Worm (Caenorhabditis elegans) whole organism, young adult: ENCODE results near the gene T27A8.7.
A peak's percentile ranks its signal among the peaks of the same experiment; 100 is the strongest.

Experiments
- B0019.2 ChIP-seq: fragments of 200-800 bp; sonication (Bioruptor generic); conservative IDR thresholded peaks from 2 replicates; pipeline ENCODE4 v1.3.6; 2022; ENCODE audit warnings: missing genetic modification reagents, missing genetic modification characterization, missing compliant biosample characterization
- B0035.1 ChIP-seq: sonication (generic microtip); optimal IDR thresholded peaks from 2 replicates; lab custom pipeline; 2016; ENCODE audit warnings: missing genetic modification characterization, mild to moderate bottlenecking, missing compliant biosample characterization, missing genotype, missing genetic modification reagents
- C06A6.2 ChIP-seq: fragments of 200-800 bp; sonication (Bioruptor generic); conservative IDR thresholded peaks from 2 replicates; pipeline ENCODE4 v1.3.6; 2022; ENCODE audit warnings: missing genetic modification characterization, missing compliant biosample characterization
- F22D6.2 ChIP-seq: sonication (generic microtip); optimal IDR thresholded peaks from 2 replicates; lab custom pipeline; 2016; ENCODE audit warnings: mild to moderate bottlenecking, missing genetic modification characterization, missing compliant biosample characterization
- F23B12.7 ChIP-seq: sonication (generic microtip); optimal IDR thresholded peaks from 2 replicates; lab custom pipeline; 2017; ENCODE audit warnings: missing genetic modification characterization, mild to moderate bottlenecking, missing compliant biosample characterization, antibody characterized with exemption, moderate library complexity; ENCODE audit not compliant: insufficient read depth
- F33H1.4 ChIP-seq: fragments of 200-800 bp; sonication (Bioruptor generic); IDR thresholded peaks from 2 replicates; pipeline ENCODE4 v1.3.6; 2022; ENCODE audit warnings: missing genetic modification reagents, missing genetic modification characterization, missing compliant biosample characterization
- F49E8.2 ChIP-seq: sonication (generic microtip); optimal IDR thresholded peaks from 3 replicates; lab custom pipeline; 2017; ENCODE audit warnings: missing genetic modification characterization, mild to moderate bottlenecking, missing compliant biosample characterization, antibody characterized with exemption, moderate library complexity; ENCODE audit not compliant: insufficient read depth
- F57A8.1 ChIP-seq: fragments of 200-800 bp; sonication (Bioruptor generic); optimal IDR thresholded peaks from 2 replicates; lab custom pipeline; 2018; ENCODE audit warnings: mild to moderate bottlenecking, missing genetic modification characterization, moderate library complexity, missing compliant biosample characterization
- K11D2.4 ChIP-seq: fragments of 200-800 bp; sonication (Bioruptor generic); IDR thresholded peaks from 2 replicates; pipeline ENCODE4 v1.3.6; 2022; ENCODE audit warnings: missing genetic modification reagents, missing genetic modification characterization, missing compliant biosample characterization
- K12H6.12 ChIP-seq: fragments of 200-800 bp; sonication (Bioruptor generic); optimal IDR thresholded peaks from 2 replicates; lab custom pipeline; 2018; ENCODE audit warnings: mild to moderate bottlenecking, missing genetic modification characterization, missing compliant biosample characterization
- T07F8.4 ChIP-seq: sonication (generic microtip); optimal IDR thresholded peaks from 2 replicates; lab custom pipeline; 2016; ENCODE audit warnings: mild to moderate bottlenecking, missing genetic modification characterization, moderate library complexity, missing compliant biosample characterization
- Y53F4B.3 ChIP-seq: fragments of 200-800 bp; sonication (Bioruptor generic); IDR thresholded peaks from 2 replicates; pipeline ENCODE4 v1.3.6; 2022; ENCODE audit warnings: missing genetic modification reagents, missing genetic modification characterization, missing compliant biosample characterization
- Y56A3A.18 ChIP-seq: fragments of 200-800 bp; sonication (Bioruptor generic); IDR thresholded peaks from 2 replicates; pipeline ENCODE4 v1.3.6; 2022; ENCODE audit warnings: missing genetic modification reagents, missing genetic modification characterization, missing compliant biosample characterization
- Y79H2A.3 ChIP-seq: fragments of 200-800 bp; sonication (Bioruptor generic); conservative IDR thresholded peaks from 2 replicates; pipeline ENCODE4 v1.3.6; 2022; ENCODE audit warnings: missing genetic modification reagents, missing genetic modification characterization, missing compliant biosample characterization
- akir-1 ChIP-seq: fragments of 200-800 bp; sonication (Bioruptor generic); optimal IDR thresholded peaks from 2 replicates; lab custom pipeline; 2018; ENCODE audit warnings: mild to moderate bottlenecking, missing genetic modification characterization, moderate library complexity, missing compliant biosample characterization
- atf-7 ChIP-seq: sonication (generic microtip); optimal IDR thresholded peaks from 2 replicates; lab custom pipeline; 2017; ENCODE audit warnings: mild to moderate bottlenecking, missing genetic modification characterization, missing compliant biosample characterization
- athp-1 ChIP-seq: sonication (generic microtip); optimal IDR thresholded peaks from 2 replicates; lab custom pipeline; 2017; ENCODE audit warnings: mild to moderate bottlenecking, missing genetic modification characterization, missing compliant biosample characterization
- cebp-1 ChIP-seq, 2 experiments: fragments of 200-800 bp in 1 of 2; sonication (Bioruptor generic) in 1 of 2; sonication (generic microtip) in 1 of 2; IDR thresholded peaks in 1 of 2; optimal IDR thresholded peaks in 1 of 2; 2 replicates each; pipeline versions ENCODE4 v1.3.6 to Lab custom; 2017 to 2022; ENCODE audit warnings: missing compliant biosample characterization in 2 of 2, missing genetic modification characterization in 2 of 2, mild to moderate bottlenecking in 1 of 2, missing genetic modification reagents in 1 of 2, moderate library complexity in 1 of 2
- ceh-40 ChIP-seq: fragments of 200-800 bp; sonication (Bioruptor generic); IDR thresholded peaks from 2 replicates; pipeline ENCODE4 v1.3.6; 2022; ENCODE audit warnings: missing genetic modification characterization, missing compliant biosample characterization
- ceh-91 ChIP-seq: fragments of 200-800 bp; sonication (Bioruptor generic); IDR thresholded peaks from 2 replicates; pipeline ENCODE4 v1.3.6; 2022; ENCODE audit warnings: missing genetic modification reagents, missing genetic modification characterization, missing compliant biosample characterization
- dox-1 ChIP-seq: fragments of 200-800 bp; sonication (Bioruptor generic); IDR thresholded peaks from 2 replicates; pipeline ENCODE4 v1.3.6; 2022; ENCODE audit warnings: missing genetic modification reagents, missing genetic modification characterization, missing compliant biosample characterization
- egl-18 ChIP-seq: fragments of 200-800 bp; sonication (Bioruptor generic); IDR thresholded peaks from 2 replicates; pipeline ENCODE4 v1.3.6; 2022; ENCODE audit warnings: missing genetic modification reagents, missing genetic modification characterization, missing compliant biosample characterization
- ekl-4 ChIP-seq: fragments of 200-800 bp; sonication (Bioruptor generic); IDR thresholded peaks from 2 replicates; pipeline ENCODE4 v1.3.6; 2022; ENCODE audit warnings: missing genetic modification reagents, missing genetic modification characterization, missing compliant biosample characterization
- fkh-3 ChIP-seq: sonication (generic microtip); optimal IDR thresholded peaks from 2 replicates; lab custom pipeline; 2016; ENCODE audit warnings: mild to moderate bottlenecking, missing genetic modification characterization, missing compliant biosample characterization
- hlh-12 ChIP-seq: sonication (generic microtip); optimal IDR thresholded peaks from 2 replicates; lab custom pipeline; 2016; ENCODE audit warnings: missing genetic modification characterization, missing compliant biosample characterization
- hmg-1.2 ChIP-seq: fragments of 200-800 bp; sonication (Bioruptor generic); IDR thresholded peaks from 2 replicates; pipeline ENCODE4 v1.3.6; 2022; ENCODE audit warnings: missing genetic modification reagents, missing genetic modification characterization, missing compliant biosample characterization
- let-526 ChIP-seq: fragments of 200-800 bp; sonication (Bioruptor generic); IDR thresholded peaks from 2 replicates; pipeline ENCODE4 v1.3.6; 2022; ENCODE audit warnings: missing genetic modification reagents, missing genetic modification characterization, missing compliant biosample characterization
- lin-26 ChIP-seq: fragments of 200-800 bp; sonication (Bioruptor generic); IDR thresholded peaks from 2 replicates; pipeline ENCODE4 v1.3.6; 2022; ENCODE audit warnings: missing genetic modification reagents, missing genetic modification characterization, missing compliant biosample characterization
- mcd-1 ChIP-seq: fragments of 200-800 bp; sonication (Bioruptor generic); IDR thresholded peaks from 2 replicates; pipeline ENCODE4 v1.3.6; 2022; ENCODE audit warnings: missing genetic modification reagents, missing genetic modification characterization, missing compliant biosample characterization
- mxl-1 ChIP-seq: sonication (generic microtip); optimal IDR thresholded peaks from 2 replicates; lab custom pipeline; 2016; ENCODE audit warnings: missing genetic modification characterization, missing compliant biosample characterization
- nhr-80 ChIP-seq: sonication (generic microtip); optimal IDR thresholded peaks from 2 replicates; lab custom pipeline; 2016; ENCODE audit warnings: missing genetic modification characterization, missing compliant biosample characterization
- nhr-90 ChIP-seq: sonication (generic microtip); optimal IDR thresholded peaks from 2 replicates; lab custom pipeline; 2016; ENCODE audit warnings: missing genotype, mild to moderate bottlenecking, missing genetic modification characterization, missing compliant biosample characterization
- pbrm-1 ChIP-seq: fragments of 200-800 bp; sonication (Bioruptor generic); IDR thresholded peaks from 2 replicates; pipeline ENCODE4 v1.3.6; 2022; ENCODE audit warnings: missing genetic modification reagents, missing genetic modification characterization, missing compliant biosample characterization
- repo-1 ChIP-seq: sonication (generic microtip); optimal IDR thresholded peaks from 2 replicates; lab custom pipeline; 2017; ENCODE audit warnings: mild to moderate bottlenecking, missing genetic modification characterization, missing compliant biosample characterization
- rpc-1 ChIP-seq, 2 experiments: fragments of 150-350 bp in 1 of 2; sonication (generic microtip) in 1 of 2; optimal IDR thresholded peaks; 2 replicates each; lab custom pipeline; 2014 to 2018; ENCODE audit warnings: missing biosample characterization in 1 of 2, missing genetic modification characterization in 1 of 2, missing genetic modification reagents in 1 of 2, missing genotype in 1 of 2
- snpc-1.3 ChIP-seq: sonication (generic microtip); optimal IDR thresholded peaks from 2 replicates; lab custom pipeline; 2017; ENCODE audit warnings: missing genetic modification characterization, mild to moderate bottlenecking, missing compliant biosample characterization, antibody characterized with exemption, moderate library complexity, missing genotype, missing genetic modification reagents; ENCODE audit not compliant: insufficient read depth
- snpc-3.4 ChIP-seq: sonication (generic microtip); optimal IDR thresholded peaks from 2 replicates; lab custom pipeline; 2017; ENCODE audit warnings: missing genetic modification characterization, mild to moderate bottlenecking, missing compliant biosample characterization, antibody characterized with exemption, moderate library complexity, missing genotype, missing genetic modification reagents
- snpc-4 ChIP-seq, 5 experiments: fragments of 150-350 bp in 1 of 5; sonication (generic microtip) in 4 of 5; optimal IDR thresholded peaks; 2 replicates each; lab custom pipeline; 2014 to 2018; ENCODE audit warnings: missing genetic modification characterization in 5 of 5, missing biosample characterization in 3 of 5, antibody characterized with exemption in 2 of 5, mild to moderate bottlenecking in 2 of 5, missing compliant biosample characterization in 2 of 5, missing genotype in 2 of 5, moderate library complexity in 2 of 5, missing genetic modification reagents in 1 of 5
- sptf-2 ChIP-seq: fragments of 200-800 bp; sonication (Bioruptor generic); optimal IDR thresholded peaks from 2 replicates; lab custom pipeline; 2018; ENCODE audit warnings: mild to moderate bottlenecking, missing genetic modification characterization, missing compliant biosample characterization
- tbp1 ChIP-seq: fragments of 200-800 bp; sonication (Bioruptor generic); optimal IDR thresholded peaks from 2 replicates; lab custom pipeline; 2018; ENCODE audit warnings: mild to moderate bottlenecking, missing genetic modification characterization, missing compliant biosample characterization
- tlf-1 ChIP-seq: fragments of 200-800 bp; sonication (Bioruptor generic); optimal IDR thresholded peaks from 2 replicates; lab custom pipeline; 2018; ENCODE audit warnings: mild to moderate bottlenecking, missing genetic modification characterization, missing compliant biosample characterization
- ztf-26 ChIP-seq: sonication (generic microtip); optimal IDR thresholded peaks from 2 replicates; lab custom pipeline; 2017; ENCODE audit warnings: missing genetic modification characterization, missing compliant biosample characterization
- ztf-28 ChIP-seq: fragments of 200-800 bp; sonication (Bioruptor generic); IDR thresholded peaks from 2 replicates; pipeline ENCODE4 v1.3.6; 2022; ENCODE audit warnings: missing genetic modification reagents, missing genetic modification characterization, missing compliant biosample characterization

T27A8.7 gene

ce11 chrX:16040207-16040716 is 15.1 kb upstream of the T27A8.7 start, which contains the start of gene B0395.3 (continued):
- TF ChIP-seq dox-1 (GFP tag; lab: Robert Waterston, UW) = peak; percentile 62
- no peak for TF ChIP-seq egl-18 (GFP tag; lab: Robert Waterston, UW)
- TF ChIP-seq akir-1 (GFP tag; lab: Kevin White, UChicago) = no peak
- TF ChIP-seq atf-7 (tag; lab: Kevin White, UChicago) = peak; percentile 6
- peak; percentile 14; the same call in 1 of the 2 replicates for TF ChIP-seq ekl-4 (GFP tag; lab: Robert Waterston, UW)
- no peak for TF ChIP-seq fkh-3 (tag; lab: Kevin White, UChicago)
- no peak for TF ChIP-seq B0019.2
- no peak for TF ChIP-seq hlh-12 (tag; lab: Kevin White, UChicago)
- TF ChIP-seq let-526 (GFP tag; lab: Robert Waterston, UW) = no peak
- TF ChIP-seq Y53F4B.3 (GFP tag; lab: Robert Waterston, UW) = no peak
- TF ChIP-seq ztf-26 (tag; lab: Kevin White, UChicago) = peak; percentile 30
- no peak for TF ChIP-seq mxl-1
- no peak for TF ChIP-seq F33H1.4 (GFP tag; lab: Robert Waterston, UW)
- no peak for TF ChIP-seq F22D6.2 (tag; lab: Kevin White, UChicago)
- no peak for TF ChIP-seq Y56A3A.18 (GFP tag; lab: Robert Waterston, UW)
- no peak for TF ChIP-seq K11D2.4 (GFP tag; lab: Robert Waterston, UW)
- no peak for TF ChIP-seq B0035.1 (tag; lab: Kevin White, UChicago)
- peak; percentile 73 for TF ChIP-seq K12H6.12 (tag; lab: Kevin White, UChicago)
- TF ChIP-seq T07F8.4 (tag; lab: Kevin White, UChicago) = no peak
- no peak for TF ChIP-seq F49E8.2 (tag; lab: Kevin White, UChicago)
- no peak for TF ChIP-seq repo-1 (tag; lab: Kevin White, UChicago)
- TF ChIP-seq ztf-28 = no peak
- no peak for TF ChIP-seq tlf-1 (GFP tag; lab: Kevin White, UChicago)
- no peak for TF ChIP-seq ceh-91 (GFP tag; lab: Robert Waterston, UW)
- peak; percentile 62; the same call in 1 of the 2 replicates for TF ChIP-seq pbrm-1 (GFP tag; lab: Robert Waterston, UW)
- no peak for TF ChIP-seq snpc-3.4 (tag; lab: Kevin White, UChicago)
- TF ChIP-seq cebp-1 (GFP tag; IDR thresholded peaks at IDR 0.05; lab: Robert Waterston, UW) = no peak
- peak; percentile 75 for TF ChIP-seq cebp-1 (tag; optimal IDR thresholded peaks at IDR 0.05; lab: Kevin White, UChicago)
- peak; percentile 37; the same call in 1 of the 2 replicates for TF ChIP-seq hmg-1.2
- TF ChIP-seq F57A8.1 (GFP tag; lab: Kevin White, UChicago) = no peak
- TF ChIP-seq mcd-1 (GFP tag; lab: Robert Waterston, UW) = peak; percentile 49
- no peak for TF ChIP-seq athp-1 (tag; lab: Kevin White, UChicago)

ce11 chrX:16041808-16042207 is 13.5 kb upstream of the T27A8.7 start:
- TF ChIP-seq let-526 (GFP tag; lab: Robert Waterston, UW) (no peak), C06A6.2 (no peak), nhr-80 (tag; lab: Kevin White, UChicago) (peak; percentile 21)
- TF ChIP-seq, all 124 proteins: peak for 1

ce11 chrX:16042480-16042879 is 12.9 kb upstream of the T27A8.7 start:
- TF ChIP-seq hmg-1.2 (peak; percentile 42; the same call in 1 of the 2 replicates), Y79H2A.3 (GFP tag; lab: Robert Waterston, UW) (no peak), repo-1 (tag; lab: Kevin White, UChicago) (no peak), rpc-1 (optimal IDR thresholded peaks at IDR 0.05; lab: Kevin White, UChicago) (peak; percentile 58), rpc-1 (tag; optimal IDR thresholded peaks at IDR 0.05; lab: Kevin White, UChicago) (peak; percentile 79), snpc-1.3 (tag; lab: Kevin White, UChicago) (peak; percentile 0), pbrm-1 (GFP tag; lab: Robert Waterston, UW) (peak; percentile 67; the same call in 1 of the 2 replicates), sptf-2 (GFP tag; lab: Kevin White, UChicago) (no peak), F23B12.7 (tag; lab: Kevin White, UChicago) (peak; percentile 18), tbp1 (GFP tag; lab: Kevin White, UChicago) (peak; percentile 88), lin-26 (GFP tag; lab: Robert Waterston, UW) (peak; percentile 73), Y53F4B.3 (GFP tag; lab: Robert Waterston, UW) (no peak), nhr-90 (tag; lab: Kevin White, UChicago) (peak; percentile 16), ceh-40 (GFP tag; lab: Robert Waterston, UW) (no peak), akir-1 (GFP tag; lab: Kevin White, UChicago) (no peak), F57A8.1 (GFP tag; lab: Kevin White, UChicago) (no peak), snpc-4 (GFP tag; optimal IDR thresholded peaks at IDR 0.05; lab: Kevin White, UChicago) (no peak), snpc-4 (tag; optimal IDR thresholded peaks at IDR 0.05; lab: Kevin White, UChicago) (peak in 1 of 4 experiments; percentile 60)
